Worm (Caenorhabditis elegans) whole organism, early embryonic: Measurements from ENCODE around the gene Y73C8B.1.

Source experiments
- B0310.2 ChIP-seq: sonication (generic microtip); optimal IDR thresholded peaks from 2 replicates; lab custom pipeline; 2016; ENCODE audit warnings: mild to moderate bottlenecking, missing genetic modification characterization, missing compliant biosample characterization
- F13C5.2 ChIP-seq: sonication (generic microtip); optimal IDR thresholded peaks from 2 replicates; lab custom pipeline; 2017; ENCODE audit warnings: mild to moderate bottlenecking, missing genetic modification characterization, inconsistent platforms, missing compliant biosample characterization
- aly-1 ChIP-seq: sonication (generic microtip); optimal IDR thresholded peaks from 2 replicates; lab custom pipeline; 2016; ENCODE audit warnings: missing genetic modification characterization, missing compliant biosample characterization
- ama-1 ChIP-seq: fragments of 150-350 bp; optimal IDR thresholded peaks from 2 replicates; lab custom pipeline; 2014
- ceh-13 ChIP-seq: fragments of 200-800 bp; sonication (Bioruptor generic); optimal IDR thresholded peaks from 2 replicates; lab custom pipeline; 2018; ENCODE audit warnings: mild to moderate bottlenecking, missing genetic modification characterization, missing compliant biosample characterization
- ceh-36 ChIP-seq: sonication (generic microtip); optimal IDR thresholded peaks from 2 replicates; lab custom pipeline; 2016; ENCODE audit warnings: missing genetic modification characterization, inconsistent platforms, missing compliant biosample characterization
- ets-7 ChIP-seq: sonication (generic microtip); optimal IDR thresholded peaks from 2 replicates; lab custom pipeline; 2016; ENCODE audit warnings: missing genotype, missing genetic modification characterization, missing compliant biosample characterization
- flt-1 ChIP-seq: fragments of 200-800 bp; sonication (Bioruptor generic); IDR thresholded peaks from 2 replicates; pipeline ENCODE4 v1.3.6; 2022; ENCODE audit warnings: missing genetic modification characterization, missing compliant biosample characterization
- hmbx-1 ChIP-seq: sonication (generic microtip); optimal IDR thresholded peaks from 2 replicates; lab custom pipeline; 2016; ENCODE audit warnings: mild to moderate bottlenecking, missing genetic modification characterization, missing compliant biosample characterization
- hmg-4 ChIP-seq: fragments of 200-800 bp; sonication (Bioruptor generic); optimal IDR thresholded peaks from 2 replicates; lab custom pipeline; 2018; ENCODE audit warnings: mild to moderate bottlenecking, missing genetic modification characterization, missing compliant biosample characterization
- hnd-1 ChIP-seq: sonication (generic microtip); optimal IDR thresholded peaks from 2 replicates; lab custom pipeline; 2016; ENCODE audit warnings: missing genetic modification characterization, missing compliant biosample characterization
- pes-1 ChIP-seq: fragments of 200-800 bp; sonication (Bioruptor generic); IDR thresholded peaks from 2 replicates; pipeline ENCODE4 v1.3.6; 2022; ENCODE audit warnings: missing genetic modification reagents, missing genetic modification characterization, missing compliant biosample characterization
- scrt-1 ChIP-seq: fragments of 200-800 bp; sonication (Bioruptor generic); IDR thresholded peaks from 2 replicates; pipeline ENCODE4 v1.3.6; 2022; ENCODE audit warnings: missing genetic modification characterization, missing compliant biosample characterization
- sea-1 ChIP-seq: fragments of 200-800 bp; sonication (Bioruptor generic); conservative IDR thresholded peaks from 2 replicates; pipeline ENCODE4 v1.3.6; 2022; ENCODE audit warnings: missing genetic modification characterization, missing compliant biosample characterization
- tbx-11 ChIP-seq: fragments of 200-800 bp; sonication (Bioruptor generic); IDR thresholded peaks from 2 replicates; pipeline ENCODE4 v1.3.6; 2022; ENCODE audit warnings: missing genetic modification characterization, missing compliant biosample characterization
- tbx-37 ChIP-seq: fragments of 200-800 bp; sonication (Bioruptor generic); conservative IDR thresholded peaks from 2 replicates; pipeline ENCODE4 v1.3.6; 2022; ENCODE audit warnings: missing genetic modification reagents, missing genetic modification characterization, missing compliant biosample characterization
- tra-4 ChIP-seq: sonication (generic microtip); optimal IDR thresholded peaks from 2 replicates; lab custom pipeline; 2017; ENCODE audit warnings: missing genetic modification characterization, missing compliant biosample characterization

Gene Y73C8B.1

DNA sequence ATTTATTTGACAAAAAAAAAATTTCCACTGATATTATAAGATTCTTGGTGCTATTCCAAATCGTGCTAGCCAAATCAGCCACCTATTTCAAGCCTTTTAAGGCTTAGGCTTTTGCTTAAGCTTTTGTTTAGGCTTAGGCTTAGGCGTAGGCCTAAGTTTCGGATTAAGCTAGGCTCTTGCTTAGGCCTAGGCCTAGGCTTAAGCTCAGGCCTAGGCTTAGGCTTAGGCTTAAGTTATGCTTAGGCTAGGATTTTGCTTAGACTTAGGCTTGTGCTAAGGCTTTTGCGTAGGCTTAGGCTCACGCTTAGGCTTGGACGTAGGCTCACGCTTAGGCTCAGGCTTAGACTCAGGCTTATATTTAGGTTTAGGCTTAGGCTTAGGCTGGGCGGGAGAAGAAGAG lies 33.5 kb upstream of the Y73C8B.1 start:
- TF ChIP-seq hmg-4 (no peak), ceh-36 (tag; lab: Kevin White, UChicago) (peak; percentile 62), F13C5.2 (tag; lab: Kevin White, UChicago) (no peak), aly-1 (tag; lab: Kevin White, UChicago) (no peak)

DNA sequence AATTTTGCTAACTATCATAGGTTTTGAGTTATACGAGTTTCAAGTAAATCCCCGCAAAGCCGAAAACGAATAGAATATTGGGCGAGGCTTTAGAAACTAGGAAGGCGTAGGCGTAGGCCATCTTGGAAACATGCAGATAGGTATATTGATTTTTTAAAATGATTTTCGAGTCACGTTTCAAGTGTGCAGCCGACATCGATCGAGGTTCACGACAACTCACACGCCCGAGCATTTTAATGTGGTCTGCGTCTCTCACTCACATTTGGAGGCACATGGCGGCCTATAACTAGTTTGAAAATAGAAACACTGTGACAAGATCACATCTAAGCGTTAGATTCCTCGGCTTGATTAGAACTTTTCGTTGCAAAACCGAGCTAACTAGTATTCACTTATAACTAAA lies 30.7 kb upstream of the Y73C8B.1 start, which contains the start of gene K08D9.2:
Gene K08D9.2, plus strand, starts transcription at position 301 of the 400 bp plus-strand sequence.
- TF ChIP-seq F13C5.2 (tag; lab: Kevin White, UChicago) (no peak), scrt-1 (GFP tag; lab: Robert Waterston, UW) (no peak), ets-7 (no peak), tbx-11 (GFP tag; lab: Robert Waterston, UW) (no peak), tbx-37 (GFP tag; lab: Robert Waterston, UW) (no peak), ceh-13 (no peak), aly-1 (tag; lab: Kevin White, UChicago) (no peak), tra-4 (tag; lab: Kevin White, UChicago) (no peak), flt-1 (no peak), ceh-36 (tag; lab: Kevin White, UChicago) (no peak), hmg-4 (no peak), hnd-1 (tag; lab: Kevin White, UChicago) (no peak), ama-1 (lab: Kevin White, UChicago) (no peak), B0310.2 (tag; lab: Kevin White, UChicago) (no peak), sea-1 (no peak), hmbx-1 (tag; lab: Kevin White, UChicago) (no peak), pes-1 (no peak)

DNA sequence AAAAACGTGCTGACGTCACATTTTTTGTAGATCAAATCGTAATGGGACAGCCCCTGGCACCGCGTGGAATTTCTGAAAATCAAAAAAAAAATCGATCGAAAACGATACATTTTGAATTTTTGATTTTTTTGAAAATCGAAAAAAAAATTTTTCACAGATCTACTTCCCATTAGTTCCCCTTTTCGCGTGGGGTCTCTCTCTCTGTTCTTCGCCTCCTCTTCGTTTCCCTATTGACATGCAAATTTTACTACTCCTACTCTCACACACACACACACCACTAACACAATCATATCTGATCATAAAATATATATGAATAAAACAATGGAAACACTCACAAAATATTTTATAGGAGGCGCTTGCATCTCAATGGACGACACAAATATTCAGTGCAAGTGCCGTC lies 21.9 kb upstream of the Y73C8B.1 start:
- no peak for TF ChIP-seq hnd-1 (tag; lab: Kevin White, UChicago)

DNA sequence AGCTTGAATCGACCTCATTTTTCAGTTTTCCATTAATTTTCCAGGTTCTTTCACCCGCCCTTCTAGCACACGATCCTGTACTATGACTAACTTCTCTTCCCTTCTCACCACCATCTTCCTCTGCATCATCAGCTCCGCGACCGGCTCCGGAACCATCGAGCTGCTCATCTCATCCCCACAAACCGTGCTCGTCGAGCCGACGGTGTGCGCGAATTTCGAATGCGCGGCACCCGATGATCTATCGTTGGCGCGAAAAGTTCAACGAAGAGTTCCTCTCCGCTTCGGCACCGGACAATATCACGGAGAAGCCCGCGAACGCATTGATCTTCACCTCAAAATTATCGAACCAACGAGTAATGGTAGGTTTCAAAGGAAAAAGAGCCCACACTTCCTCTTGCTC lies 13.5 kb upstream of the Y73C8B.1 start, which contains the start of gene apx-1:
Gene apx-1, plus strand, starts transcription at position 50 of the 400 bp plus-strand sequence.
- no peak for TF ChIP-seq hmg-4
- TF ChIP-seq ama-1 (lab: Kevin White, UChicago): no peak
- no peak for TF ChIP-seq ceh-13
- TF ChIP-seq sea-1: no peak

DNA sequence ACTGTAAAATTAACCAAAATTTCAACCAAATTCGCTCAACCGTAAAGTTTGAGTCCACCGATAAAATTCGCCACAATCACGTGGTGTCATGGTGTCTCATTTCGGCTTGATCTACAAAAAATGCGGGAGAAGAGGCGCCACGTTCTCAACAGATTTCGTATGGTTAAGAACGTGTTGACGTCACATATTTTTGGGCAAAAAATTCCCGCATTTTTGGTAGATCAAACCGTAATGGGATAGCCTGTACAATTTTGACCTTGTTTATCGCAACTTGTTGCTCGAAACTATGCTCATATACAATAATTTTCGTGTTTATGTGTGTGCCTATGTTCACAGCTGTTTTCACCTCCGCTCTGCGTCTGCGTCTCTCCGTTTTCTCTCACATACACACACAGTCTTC lies 12.3 kb upstream of the Y73C8B.1 start:
- no peak for TF ChIP-seq tbx-11 (GFP tag; lab: Robert Waterston, UW)
- no peak for TF ChIP-seq pes-1
- no peak for TF ChIP-seq hmbx-1 (tag; lab: Kevin White, UChicago)
- TF ChIP-seq F13C5.2 (tag; lab: Kevin White, UChicago): no peak
- no peak for TF ChIP-seq scrt-1 (GFP tag; lab: Robert Waterston, UW)

DNA sequence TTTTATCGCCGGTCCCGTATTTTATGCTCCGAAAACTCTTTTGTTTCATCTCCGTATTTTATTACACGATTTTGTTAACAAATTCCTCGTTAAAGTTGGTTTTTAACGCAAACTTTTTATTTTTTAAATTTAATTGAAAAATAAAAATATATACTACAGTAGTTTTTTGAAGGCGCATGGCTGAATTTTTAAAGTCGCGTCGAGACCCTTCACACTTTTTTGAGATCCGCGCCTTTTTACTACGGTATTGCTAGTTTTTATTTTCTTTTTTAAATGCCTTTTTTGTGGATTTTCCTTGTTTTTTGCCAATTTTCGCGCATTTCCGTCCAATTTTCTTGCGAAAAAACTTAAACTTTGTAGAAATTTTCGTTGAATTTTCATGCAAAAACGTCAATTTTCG lies 7.8 kb upstream of the Y73C8B.1 start:
- TF ChIP-seq ceh-13 (no peak), tbx-11 (GFP tag; lab: Robert Waterston, UW) (no peak), sea-1 (no peak), ceh-36 (tag; lab: Kevin White, UChicago) (no peak)

DNA sequence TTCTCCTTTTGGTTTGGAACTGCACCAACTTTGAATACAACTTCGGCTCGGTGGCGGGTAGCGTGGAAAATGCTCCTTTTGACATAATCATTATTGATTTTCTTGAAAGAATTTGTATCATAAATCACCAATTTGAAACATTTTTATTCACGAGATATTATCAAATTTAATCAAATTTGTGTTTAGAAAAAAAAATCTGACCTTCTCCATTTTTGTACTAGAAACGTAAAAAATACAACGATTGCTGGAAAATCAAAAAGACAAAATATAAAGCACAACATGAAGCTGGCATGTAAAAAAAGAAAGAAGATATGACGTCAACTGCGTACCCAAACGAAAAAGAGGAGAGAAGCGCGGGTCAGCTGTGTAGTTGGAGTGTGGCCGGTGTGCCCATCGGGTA lies 3.6 kb upstream of the Y73C8B.1 start, which contains the start of gene K08D9.4:
Gene K08D9.4, minus strand, starts transcription at position 101 of the 400 bp plus-strand sequence.
- TF ChIP-seq tbx-37 (GFP tag; lab: Robert Waterston, UW): no peak
- TF ChIP-seq ceh-13: no peak
- TF ChIP-seq flt-1: no peak
- no peak for TF ChIP-seq hnd-1 (tag; lab: Kevin White, UChicago)
- no peak for TF ChIP-seq ama-1 (lab: Kevin White, UChicago)

DNA sequence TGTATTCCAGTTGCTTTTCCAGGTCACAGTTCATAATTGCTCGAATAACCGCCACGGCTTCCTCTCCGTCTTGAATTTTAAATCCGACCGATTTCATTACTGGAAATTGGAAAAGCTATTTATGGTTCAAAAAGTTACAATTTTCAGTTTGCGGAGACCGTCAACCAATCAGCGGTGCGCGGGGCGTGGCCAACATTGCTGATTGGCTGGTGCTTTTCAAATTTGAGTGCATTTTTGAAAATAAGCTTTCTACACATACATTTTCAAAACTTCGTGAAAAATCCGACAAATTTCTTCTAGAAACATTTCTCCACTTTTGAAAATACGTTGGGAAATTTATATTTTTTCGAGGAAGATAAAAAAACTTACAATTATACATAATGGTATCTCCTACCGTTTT lies 868 bp downstream of the Y73C8B.1 start:
- TF ChIP-seq aly-1 (tag; lab: Kevin White, UChicago) (no peak), tbx-11 (GFP tag; lab: Robert Waterston, UW) (no peak), scrt-1 (GFP tag; lab: Robert Waterston, UW) (no peak), pes-1 (no peak), ets-7 (no peak), tbx-37 (GFP tag; lab: Robert Waterston, UW) (no peak), tra-4 (tag; lab: Kevin White, UChicago) (no peak)

DNA sequence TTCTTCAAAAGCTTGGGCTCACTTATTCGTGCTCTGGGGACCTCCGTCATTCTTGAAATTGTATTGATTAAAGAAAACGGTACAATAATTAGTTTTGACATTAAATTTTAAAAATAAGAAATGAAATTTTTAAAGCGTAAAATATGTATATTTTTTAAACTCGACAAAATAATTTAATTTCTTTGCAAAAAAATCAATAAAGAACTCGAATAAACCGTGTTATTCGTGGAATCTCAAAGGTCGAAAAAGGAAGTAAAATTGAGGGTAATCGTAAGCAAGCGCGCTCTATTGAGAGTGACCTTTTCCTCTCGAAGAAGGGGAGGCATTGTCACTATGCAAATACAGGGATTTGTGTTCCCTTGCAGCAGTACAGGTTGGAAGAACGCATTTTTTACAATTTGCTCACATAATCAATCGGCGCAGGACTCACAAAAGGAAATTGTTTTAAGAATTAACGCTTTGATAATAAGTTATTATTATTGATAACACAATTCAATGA lies 1.7 kb downstream of the Y73C8B.1 start, which contains the start of gene Y73C8B.2:
Gene Y73C8B.2, minus strand, starts transcription at position 51 of the 499 bp plus-strand sequence.
- TF ChIP-seq tbx-11 (GFP tag; lab: Robert Waterston, UW) (peak; percentile 39; the same call in 1 of the 2 replicates), ceh-36 (tag; lab: Kevin White, UChicago) (no peak), F13C5.2 (tag; lab: Kevin White, UChicago) (peak; percentile 5)

DNA sequence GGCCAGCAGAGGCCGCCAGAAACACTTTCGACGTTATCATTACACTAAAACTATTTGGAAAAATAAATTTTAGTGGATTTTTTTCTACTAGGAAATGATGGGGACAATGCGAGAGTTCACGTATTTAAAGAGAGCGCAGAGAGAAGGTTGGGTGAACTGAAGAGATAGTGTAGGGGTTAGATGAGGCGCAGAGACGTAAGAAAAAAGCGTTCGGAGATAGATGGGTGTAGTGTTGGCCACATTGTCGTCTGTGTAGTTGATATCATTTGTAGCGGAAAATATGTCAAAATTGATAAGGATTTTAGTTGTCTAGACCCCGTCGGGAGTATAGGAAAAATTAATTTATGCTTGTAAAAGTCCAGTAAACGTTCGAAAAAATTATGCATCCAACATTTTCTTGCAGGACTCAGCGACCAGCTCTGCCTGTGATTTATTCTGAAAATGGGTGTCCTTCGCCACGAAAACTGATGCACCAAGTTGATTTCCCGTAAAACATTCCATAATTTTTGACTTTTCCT lies 3.5 kb downstream of the Y73C8B.1 start, which contains the start of the genes Y73C8B.3 and Y73C8B.9:
Gene Y73C8B.3, minus strand, starts transcription at position 147 of the 518 bp plus-strand sequence.
Gene Y73C8B.9, plus strand, starts transcription at position 468 of the 518 bp plus-strand sequence.
- TF ChIP-seq tbx-11 (GFP tag; lab: Robert Waterston, UW): no peak
- no peak for TF ChIP-seq pes-1
- no peak for TF ChIP-seq ama-1 (lab: Kevin White, UChicago)
- no peak for TF ChIP-seq ceh-13
- no peak for TF ChIP-seq F13C5.2 (tag; lab: Kevin White, UChicago)
- TF ChIP-seq tra-4 (tag; lab: Kevin White, UChicago): no peak
- TF ChIP-seq aly-1 (tag; lab: Kevin White, UChicago): no peak
- no peak for TF ChIP-seq ceh-36 (tag; lab: Kevin White, UChicago)
- no peak for TF ChIP-seq sea-1
- no peak for TF ChIP-seq B0310.2 (tag; lab: Kevin White, UChicago)
- no peak for TF ChIP-seq scrt-1 (GFP tag; lab: Robert Waterston, UW)
- TF ChIP-seq hmg-4: no peak
